Worm (Caenorhabditis elegans) whole organism, L1 larva: Measurements from ENCODE around the gene F07E5.7.

Source experiments
- C04F5.9 ChIP-seq: sonication (generic microtip); optimal IDR thresholded peaks from 2 replicates; lab custom pipeline; 2016; ENCODE audit warnings: missing genetic modification characterization, missing compliant biosample characterization
- C16A3.4 ChIP-seq: fragments of 150-350 bp; optimal IDR thresholded peaks from 2 replicates; lab custom pipeline; 2014; ENCODE audit warnings: missing biosample characterization, missing genetic modification characterization
- F16B12.6 ChIP-seq: fragments of 150-350 bp; optimal IDR thresholded peaks from 2 replicates; lab custom pipeline; 2014; ENCODE audit warnings: missing biosample characterization, missing genetic modification characterization
- aha-1 ChIP-seq: fragments of 150-350 bp; optimal IDR thresholded peaks from 2 replicates; lab custom pipeline; 2014; ENCODE audit warnings: missing biosample characterization, missing genetic modification characterization
- blmp-1 ChIP-seq: fragments of 150-350 bp; optimal IDR thresholded peaks from 2 replicates; lab custom pipeline; 2014; ENCODE audit warnings: missing biosample characterization, missing genetic modification characterization
- ceh-63 ChIP-seq: fragments of 200-800 bp; sonication (Bioruptor generic); optimal IDR thresholded peaks from 2 replicates; lab custom pipeline; 2018; ENCODE audit warnings: mild to moderate bottlenecking, missing genetic modification characterization, missing compliant biosample characterization
- ceh-88 ChIP-seq: fragments of 200-800 bp; sonication (Bioruptor generic); IDR thresholded peaks from 2 replicates; pipeline ENCODE4 v1.3.6; 2022; ENCODE audit warnings: missing genetic modification characterization, missing compliant biosample characterization
- ceh-90 ChIP-seq: sonication (generic microtip); optimal IDR thresholded peaks from 2 replicates; lab custom pipeline; 2016; ENCODE audit warnings: missing genetic modification characterization, missing compliant biosample characterization
- dsc-1 ChIP-seq: sonication (generic microtip); optimal IDR thresholded peaks from 2 replicates; lab custom pipeline; 2016; ENCODE audit warnings: mild to moderate bottlenecking, missing genetic modification characterization, missing compliant biosample characterization
- efl-1 ChIP-seq, 4 experiments: fragments of 150-350 bp; optimal IDR thresholded peaks in 3 of 4; peaks in 1 of 4; 1 replicate in 1 of 4; 2 replicates in 3 of 4; lab custom pipeline; 2014; ENCODE audit warnings: missing biosample characterization in 2 of 4, missing genetic modification characterization in 2 of 4, missing genetic modification reagents in 2 of 4
- elt-2 ChIP-seq: sonication (generic microtip); optimal IDR thresholded peaks from 2 replicates; lab custom pipeline; 2016; ENCODE audit warnings: missing genetic modification characterization, mild to moderate bottlenecking, inconsistent platforms, missing compliant biosample characterization, missing genetic modification reagents
- fos-1 ChIP-seq: fragments of 150-350 bp; optimal IDR thresholded peaks from 2 replicates; lab custom pipeline; 2014; ENCODE audit warnings: missing biosample characterization, missing genetic modification characterization
- hlh-4 ChIP-seq: sonication (generic microtip); optimal IDR thresholded peaks from 2 replicates; lab custom pipeline; 2016; ENCODE audit warnings: mild to moderate bottlenecking, missing genetic modification characterization, missing compliant biosample characterization
- jun-1 ChIP-seq: fragments of 150-350 bp; optimal IDR thresholded peaks from 2 replicates; lab custom pipeline; 2014; ENCODE audit warnings: missing biosample characterization, missing genetic modification reagents, missing genetic modification characterization
- lin-14 ChIP-seq: fragments of 200-800 bp; sonication (Bioruptor generic); optimal IDR thresholded peaks from 2 replicates; lab custom pipeline; 2018; ENCODE audit warnings: mild to moderate bottlenecking, missing genetic modification characterization, moderate library complexity, missing compliant biosample characterization
- lin-35 ChIP-seq, 2 experiments: fragments of 150-350 bp; optimal IDR thresholded peaks; 2 replicates each; lab custom pipeline; 2014; ENCODE audit warnings: missing biosample characterization in 2 of 2, missing genetic modification characterization in 2 of 2, missing genetic modification reagents in 2 of 2
- mdl-1 ChIP-seq, 2 experiments: fragments of 150-350 bp; optimal IDR thresholded peaks; 2 replicates each; lab custom pipeline; 2014 to 2017; ENCODE audit warnings: missing biosample characterization in 2 of 2, missing genetic modification characterization in 2 of 2, inconsistent platforms in 1 of 2
- mep-1 ChIP-seq: fragments of 150-350 bp; optimal IDR thresholded peaks from 2 replicates; lab custom pipeline; 2014; ENCODE audit warnings: missing biosample characterization, missing genetic modification characterization
- nhr-11 ChIP-seq: fragments of 150-350 bp; optimal IDR thresholded peaks from 2 replicates; lab custom pipeline; 2014; ENCODE audit warnings: missing biosample characterization, missing genetic modification characterization
- nhr-19 ChIP-seq: fragments of 200-800 bp; sonication (Bioruptor generic); conservative IDR thresholded peaks from 2 replicates; pipeline ENCODE4 v1.3.6; 2022; ENCODE audit warnings: missing genetic modification characterization, missing compliant biosample characterization
- nhr-237 ChIP-seq: fragments of 150-350 bp; optimal IDR thresholded peaks from 2 replicates; lab custom pipeline; 2014; ENCODE audit warnings: missing biosample characterization, missing genetic modification characterization
- nhr-76 ChIP-seq: sonication (generic microtip); optimal IDR thresholded peaks from 2 replicates; lab custom pipeline; 2017; ENCODE audit warnings: missing biosample characterization, missing genetic modification characterization
- nhr-84 ChIP-seq: sonication (generic microtip); optimal IDR thresholded peaks from 2 replicates; lab custom pipeline; 2017; ENCODE audit warnings: missing biosample characterization, missing genetic modification characterization
- pqm-1 ChIP-seq: sonication (generic microtip); optimal IDR thresholded peaks from 3 replicates; lab custom pipeline; 2017; ENCODE audit warnings: missing biosample characterization, missing genetic modification characterization
- snpc-4 ChIP-seq: fragments of 150-350 bp; optimal IDR thresholded peaks from 2 replicates; lab custom pipeline; 2014; ENCODE audit warnings: missing biosample characterization, missing genetic modification characterization
- sptf-1 ChIP-seq: fragments of 150-350 bp; optimal IDR thresholded peaks from 2 replicates; lab custom pipeline; 2014; ENCODE audit warnings: missing biosample characterization, missing genetic modification characterization
- sup-37 ChIP-seq: fragments of 200-800 bp; sonication (Bioruptor generic); optimal IDR thresholded peaks from 2 replicates; lab custom pipeline; 2018; ENCODE audit warnings: mild to moderate bottlenecking, missing genetic modification characterization, missing compliant biosample characterization
- swsn-7 ChIP-seq: sonication (generic microtip); optimal IDR thresholded peaks from 2 replicates; lab custom pipeline; 2016; ENCODE audit warnings: missing genetic modification characterization, missing compliant biosample characterization
- unc-62 ChIP-seq: fragments of 150-350 bp; optimal IDR thresholded peaks from 2 replicates; lab custom pipeline; 2014; ENCODE audit warnings: missing biosample characterization, missing genetic modification reagents, missing genetic modification characterization
- unc-86 ChIP-seq: sonication (generic microtip); optimal IDR thresholded peaks from 2 replicates; lab custom pipeline; 2016; ENCODE audit warnings: missing genetic modification characterization, missing compliant biosample characterization
- zag-1 ChIP-seq: fragments of 150-350 bp; optimal IDR thresholded peaks from 2 replicates; lab custom pipeline; 2014; ENCODE audit warnings: missing biosample characterization, missing genetic modification characterization
- zip-4 ChIP-seq: fragments of 200-800 bp; sonication (Bioruptor generic); optimal IDR thresholded peaks from 2 replicates; lab custom pipeline; 2018; ENCODE audit warnings: mild to moderate bottlenecking, missing genetic modification characterization, moderate library complexity, missing compliant biosample characterization

The F07E5.7 gene

DNA sequence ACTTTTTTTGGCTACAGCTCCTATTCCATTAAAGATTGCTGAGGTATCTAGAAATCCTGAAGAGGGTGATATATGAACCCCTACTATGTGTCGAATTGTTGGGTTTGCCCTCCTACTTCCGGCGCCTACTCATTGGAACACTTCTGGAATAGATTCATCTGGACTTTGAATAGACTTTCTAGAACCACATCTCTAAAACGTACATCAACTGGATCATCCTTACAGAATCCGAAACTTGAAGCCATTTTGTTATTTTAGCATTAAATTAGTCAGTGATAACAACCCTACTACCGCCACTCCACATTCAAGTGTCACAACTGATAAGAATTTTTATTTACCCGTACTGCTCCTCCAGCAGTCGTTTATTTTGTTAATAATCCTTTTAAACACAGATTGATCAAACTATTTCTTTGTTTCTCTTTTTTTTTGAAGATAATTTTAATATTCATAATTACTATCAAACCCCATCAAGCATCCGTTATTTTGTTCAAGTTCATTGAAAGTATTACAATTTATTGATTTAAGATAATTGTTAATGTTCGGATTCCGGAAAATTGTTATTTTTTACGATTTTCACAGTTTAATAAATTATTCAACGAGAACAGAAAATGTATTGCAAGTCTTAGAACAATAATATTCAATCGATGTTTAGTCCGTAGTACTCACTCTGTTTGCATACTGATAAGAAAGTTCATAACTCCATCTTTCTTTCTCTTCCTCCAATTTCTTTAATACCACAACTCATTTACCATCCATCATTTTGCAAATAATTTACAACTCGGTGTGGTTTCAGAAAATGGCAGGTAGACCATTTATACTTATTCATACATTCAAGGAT lies 28.0 kb upstream of the F07E5.7 start, which contains the start of gene math-42:
TSS of gene math-42 (plus strand) at position 788 of the 838 bp plus-strand sequence.
- TF ChIP-seq elt-2 (tag; lab: Kevin White, UChicago): peak; percentile 38
- no peak for TF ChIP-seq ceh-90 (tag; lab: Kevin White, UChicago)

DNA sequence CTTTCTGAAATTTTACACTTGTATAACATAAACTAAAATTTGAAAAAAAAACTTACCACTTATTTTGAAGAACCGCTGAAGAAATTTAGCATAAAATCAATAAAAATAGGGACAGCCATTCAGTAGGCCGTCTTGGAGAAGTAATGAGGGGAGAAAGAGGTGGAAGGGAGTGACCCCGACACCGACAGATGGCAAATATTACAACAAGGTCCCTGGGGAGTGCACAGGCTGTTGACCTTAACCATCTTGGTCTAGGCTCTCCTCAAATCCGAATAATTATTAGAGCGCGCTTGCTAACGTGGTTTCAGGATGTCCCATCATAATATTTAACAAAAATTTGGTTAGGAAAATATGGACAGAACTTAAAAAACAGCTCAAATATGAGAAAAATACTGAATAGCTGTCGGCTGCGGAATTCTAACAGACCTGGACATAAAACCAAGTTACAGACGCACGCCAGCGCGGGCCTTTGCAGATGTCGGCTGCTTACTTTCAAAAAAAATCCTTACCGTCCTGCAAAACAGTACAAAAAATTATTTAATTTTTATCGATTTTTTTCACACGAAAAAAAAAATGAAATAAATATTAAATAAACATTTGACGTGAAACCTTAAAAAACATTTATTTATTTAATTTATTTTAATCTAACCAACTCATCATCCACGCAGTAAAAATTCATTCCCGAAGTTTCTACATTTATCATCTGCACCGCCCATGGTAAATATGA lies 23.8 kb upstream of the F07E5.7 start, which contains the start of gene T16A1.2:
TSS of gene T16A1.2 (plus strand) at position 677 of the 727 bp plus-strand sequence.
- TF ChIP-seq nhr-237 (tag; lab: Kevin White, UChicago) (no peak), jun-1 (no peak), mep-1 (no peak), F16B12.6 (tag; lab: Kevin White, UChicago) (no peak)

DNA sequence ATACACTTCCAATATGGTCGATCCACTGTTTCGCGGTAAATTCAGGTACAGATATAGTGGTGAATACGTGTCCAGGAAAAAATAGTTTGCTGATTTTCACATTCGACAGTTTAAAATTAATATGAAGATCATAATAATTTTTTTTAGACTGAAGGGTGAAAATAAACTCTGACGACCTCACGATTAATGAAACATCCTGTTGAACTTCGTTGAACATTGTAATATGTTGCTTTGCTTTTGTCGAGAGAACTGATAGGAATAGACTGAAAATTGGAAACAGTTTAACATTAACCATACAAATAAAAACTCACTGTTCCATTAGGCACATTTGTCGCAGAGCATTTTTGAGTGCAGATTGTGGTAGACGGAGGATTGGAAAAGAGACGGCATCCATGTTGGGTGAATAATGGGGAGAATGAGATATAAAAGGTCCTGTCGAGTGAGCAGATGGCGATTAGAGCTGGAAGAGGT lies 22.2 kb upstream of the F07E5.7 start, which contains the start of gene fbxb-37:
TSS of gene fbxb-37 (minus strand) at position 421 of the 471 bp plus-strand sequence.
- TF ChIP-seq mdl-1 (tag; optimal IDR thresholded peaks at IDR 0.05; lab: Kevin White, UChicago): no peak
- no peak for TF ChIP-seq dsc-1
- no peak for TF ChIP-seq sptf-1 (tag; lab: Kevin White, UChicago)
- TF ChIP-seq jun-1: no peak
- TF ChIP-seq swsn-7 (tag; lab: Kevin White, UChicago): no peak
- TF ChIP-seq blmp-1 (tag; lab: Kevin White, UChicago): no peak
- TF ChIP-seq unc-86 (tag; lab: Kevin White, UChicago): no peak
- no peak for TF ChIP-seq lin-14 (GFP tag; lab: Kevin White, UChicago)
- TF ChIP-seq hlh-4: no peak
- no peak for TF ChIP-seq aha-1 (tag; lab: Kevin White, UChicago)
- TF ChIP-seq zag-1: no peak
- no peak for TF ChIP-seq ceh-88 (GFP tag; lab: Robert Waterston, UW)
- no peak for TF ChIP-seq unc-62
- no peak for TF ChIP-seq ceh-63
- no peak for TF ChIP-seq C16A3.4 (tag; lab: Kevin White, UChicago)
- no peak for TF ChIP-seq nhr-76
- TF ChIP-seq efl-1 (optimal IDR thresholded peaks at IDR 0.05; lab: Kevin White, UChicago): no peak
- no peak for TF ChIP-seq efl-1 (GFP tag; optimal IDR thresholded peaks at IDR 0.05 in 1 of 2; lab: Kevin White, UChicago)
- TF ChIP-seq C04F5.9 (tag; lab: Kevin White, UChicago): no peak
- TF ChIP-seq, all 84 proteins: peak for 0

DNA sequence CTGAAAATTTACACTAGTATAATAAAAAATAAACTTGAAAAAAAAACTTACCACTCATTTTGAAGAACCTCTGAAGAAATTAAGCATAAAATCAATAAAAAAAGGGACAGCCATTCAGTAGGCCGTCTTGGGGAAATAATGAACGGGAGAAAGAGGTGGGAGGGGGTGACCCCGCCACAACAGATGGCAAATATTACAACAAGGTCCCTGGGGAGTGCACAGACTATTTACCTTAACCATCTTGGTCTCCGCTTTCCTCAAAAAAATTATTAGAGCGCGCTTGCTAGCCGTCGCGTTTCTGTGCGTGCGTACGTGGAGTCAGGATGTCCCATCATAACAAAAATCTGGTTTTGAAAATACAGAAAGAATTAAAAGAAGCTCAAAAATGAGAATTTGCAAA lies 20.6 kb upstream of the F07E5.7 start, which contains the start of gene T16A1.10:
TSS of gene T16A1.10 (minus strand) at position 123 of the 400 bp plus-strand sequence.
- TF ChIP-seq efl-1 (optimal IDR thresholded peaks at IDR 0.05; lab: Kevin White, UChicago): no peak
- TF ChIP-seq efl-1 (GFP tag; optimal IDR thresholded peaks at IDR 0.05 in 1 of 2; lab: Kevin White, UChicago): peak in 1 of 2 experiments; percentile 17
- no peak for TF ChIP-seq nhr-11 (tag; lab: Kevin White, UChicago)

DNA sequence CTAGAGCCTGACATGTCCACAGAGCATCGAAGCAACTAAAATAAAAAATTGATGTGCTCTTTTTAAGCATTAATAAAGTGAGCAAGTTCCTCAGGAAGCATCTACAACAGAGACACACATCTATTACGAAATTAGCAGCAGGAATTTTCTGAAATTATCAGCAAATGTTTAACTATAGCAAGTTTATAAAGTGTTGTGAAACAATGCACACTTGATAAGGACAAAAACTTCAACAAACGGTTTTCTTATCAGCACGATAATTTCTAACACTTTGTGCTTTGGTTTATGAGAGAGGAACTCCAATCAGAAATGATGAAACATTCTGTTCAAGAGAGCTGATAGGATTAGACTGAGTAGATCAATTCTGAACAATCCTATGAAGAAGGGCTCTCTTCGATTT lies 19.3 kb upstream of the F07E5.7 start, which contains the start of gene trpl-5:
TSS of gene trpl-5 (minus strand) at position 32 of the 400 bp plus-strand sequence.
- TF ChIP-seq pqm-1 (tag; lab: Kevin White, UChicago) (peak; percentile 81), snpc-4 (tag; lab: Kevin White, UChicago) (no peak), lin-35 (GFP tag; optimal IDR thresholded peaks at IDR 0.05; lab: Kevin White, UChicago) (peak in 1 of 2 experiments; percentile 17), jun-1 (peak; percentile 59), zip-4 (no peak), elt-2 (tag; lab: Kevin White, UChicago) (peak; percentile 94), nhr-84 (tag; lab: Kevin White, UChicago) (no peak)

DNA sequence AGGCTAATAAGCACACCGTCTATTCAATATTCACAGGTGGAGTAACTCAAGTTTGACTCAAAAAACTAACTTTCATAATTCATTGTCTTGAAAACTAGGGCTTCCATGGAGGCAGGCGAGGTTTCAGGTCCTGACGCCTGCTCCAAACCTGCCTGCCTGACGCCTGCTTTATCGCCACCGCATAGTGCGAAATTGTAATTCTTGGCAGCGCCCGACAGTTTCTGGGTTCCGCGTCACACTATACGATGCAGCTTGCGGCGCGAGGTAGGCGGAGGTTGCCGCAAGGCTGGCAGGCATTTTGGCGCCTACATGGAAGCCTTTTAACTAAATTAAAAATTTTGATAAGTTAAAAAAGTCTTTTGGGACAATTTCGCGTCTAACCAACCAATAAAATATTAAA lies 15.9 kb upstream of the F07E5.7 start:
- TF ChIP-seq nhr-19 (GFP tag; lab: Robert Waterston, UW) (no peak), ceh-88 (GFP tag; lab: Robert Waterston, UW) (no peak), elt-2 (tag; lab: Kevin White, UChicago) (no peak), sup-37 (no peak), fos-1 (tag; lab: Kevin White, UChicago) (no peak)
